Fruit fly (Drosophila melanogaster) S2 (cell line): ENCODE measurements around the gene CG9550.

ENCODE experiments used
- CG8478 ChIP-seq: fragments of >200 bp; optimal IDR thresholded peaks from 2 replicates; lab custom pipeline; 2018
- CTCF ChIP-seq, 2 experiments: fragments of >200 bp; optimal IDR thresholded peaks; 2 replicates each; lab custom pipeline; 2018

DNA sequence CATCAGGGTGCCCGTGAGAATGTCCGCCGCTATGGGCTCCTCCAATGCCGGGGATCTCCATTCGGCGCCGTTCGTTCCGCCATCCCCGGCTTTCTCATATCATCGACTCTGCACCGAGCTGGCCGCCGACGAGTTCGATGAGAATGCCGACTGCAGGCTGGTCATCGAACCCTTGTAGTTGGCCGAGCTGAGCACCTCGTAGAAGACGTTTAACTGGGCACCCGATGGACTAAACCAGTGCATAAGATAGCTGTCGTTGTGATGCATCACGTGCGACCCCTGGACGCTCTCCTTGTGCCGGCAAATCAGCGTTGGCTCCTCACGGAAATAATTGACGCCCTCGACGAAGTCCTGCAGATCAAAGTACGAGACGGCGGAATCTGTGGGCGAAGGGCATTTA lies 47.1 kb upstream of the CG9550 start:
- no peak for TF ChIP-seq CG8478 (lab: Kevin White, UChicago)
- no peak for TF ChIP-seq CTCF (optimal IDR thresholded peaks at IDR 0.05; lab: Kevin White, UChicago)
